Worm (Caenorhabditis elegans): Measurements from ENCODE around the gene gst-29.

- no peak for TF ChIP-seq W03F9.2 (tag; optimal IDR thresholded peaks at IDR 0.05)
- TF ChIP-seq him-1 (tag; optimal IDR thresholded peaks at IDR 0.05) = no peak
- TF ChIP-seq dao-5 (tag; optimal IDR thresholded peaks at IDR 0.05) = no peak
Observed at ce11 chrII:15148442-15148841, 21.2 kb downstream of the gst-29 start.

All from whole organism, L4/young adult.